Worm (Caenorhabditis elegans) whole organism, young adult: Measurements from ENCODE around the gene R10D12.7.

ENCODE experiments used
- C06A6.2 ChIP-seq: fragments of 200-800 bp; sonication (Bioruptor generic); conservative IDR thresholded peaks from 2 replicates; pipeline ENCODE4 v1.3.6; 2022; ENCODE audit warnings: missing genetic modification characterization, missing compliant biosample characterization
- C17E4.6 ChIP-seq: fragments of 200-800 bp; sonication (Bioruptor generic); IDR thresholded peaks from 2 replicates; pipeline ENCODE4 v1.3.6; 2022; ENCODE audit warnings: missing genetic modification reagents, missing genetic modification characterization, missing compliant biosample characterization
- F22D6.2 ChIP-seq: sonication (generic microtip); optimal IDR thresholded peaks from 2 replicates; lab custom pipeline; 2016; ENCODE audit warnings: mild to moderate bottlenecking, missing genetic modification characterization, missing compliant biosample characterization
- K11D2.4 ChIP-seq: fragments of 200-800 bp; sonication (Bioruptor generic); IDR thresholded peaks from 2 replicates; pipeline ENCODE4 v1.3.6; 2022; ENCODE audit warnings: missing genetic modification reagents, missing genetic modification characterization, missing compliant biosample characterization
- T26A5.8 ChIP-seq: sonication (generic microtip); optimal IDR thresholded peaks from 2 replicates; lab custom pipeline; 2016; ENCODE audit warnings: missing genetic modification characterization, missing compliant biosample characterization
- Y56A3A.18 ChIP-seq: fragments of 200-800 bp; sonication (Bioruptor generic); IDR thresholded peaks from 2 replicates; pipeline ENCODE4 v1.3.6; 2022; ENCODE audit warnings: missing genetic modification reagents, missing genetic modification characterization, missing compliant biosample characterization
- Y79H2A.3 ChIP-seq: fragments of 200-800 bp; sonication (Bioruptor generic); conservative IDR thresholded peaks from 2 replicates; pipeline ENCODE4 v1.3.6; 2022; ENCODE audit warnings: missing genetic modification reagents, missing genetic modification characterization, missing compliant biosample characterization
- Y95B8A.8 ChIP-seq: fragments of 200-800 bp; sonication (Bioruptor generic); IDR thresholded peaks from 2 replicates; pipeline ENCODE4 v1.3.6; 2022; ENCODE audit warnings: missing genetic modification reagents, missing genetic modification characterization, missing compliant biosample characterization
- akir-1 ChIP-seq: fragments of 200-800 bp; sonication (Bioruptor generic); optimal IDR thresholded peaks from 2 replicates; lab custom pipeline; 2018; ENCODE audit warnings: mild to moderate bottlenecking, missing genetic modification characterization, moderate library complexity, missing compliant biosample characterization
- ama-1 ChIP-seq, 3 experiments: fragments of 150-350 bp in 1 of 3; sonication (generic microtip) in 2 of 3; optimal IDR thresholded peaks; 2 replicates each; lab custom pipeline; 2014 to 2018; ENCODE audit warnings: missing biosample characterization in 2 of 3, missing genetic modification characterization in 2 of 3, missing genetic modification reagents in 2 of 3
- bed-2 ChIP-seq: fragments of 200-800 bp; sonication (Bioruptor generic); IDR thresholded peaks from 2 replicates; pipeline ENCODE4 v1.3.6; 2022; ENCODE audit warnings: missing genetic modification reagents, missing genetic modification characterization, missing compliant biosample characterization
- ccch-3 ChIP-seq: fragments of 200-800 bp; sonication (Bioruptor generic); optimal IDR thresholded peaks from 2 replicates; lab custom pipeline; 2018; ENCODE audit warnings: mild to moderate bottlenecking, missing genetic modification characterization, missing compliant biosample characterization
- cebp-1 ChIP-seq, 2 experiments: fragments of 200-800 bp in 1 of 2; sonication (Bioruptor generic) in 1 of 2; sonication (generic microtip) in 1 of 2; IDR thresholded peaks in 1 of 2; optimal IDR thresholded peaks in 1 of 2; 2 replicates each; pipeline versions ENCODE4 v1.3.6 to Lab custom; 2017 to 2022; ENCODE audit warnings: missing compliant biosample characterization in 2 of 2, missing genetic modification characterization in 2 of 2, mild to moderate bottlenecking in 1 of 2, missing genetic modification reagents in 1 of 2, moderate library complexity in 1 of 2
- cebp-2 ChIP-seq: fragments of 200-800 bp; sonication (Bioruptor generic); IDR thresholded peaks from 2 replicates; pipeline ENCODE4 v1.3.6; 2022; ENCODE audit warnings: missing genetic modification characterization, missing compliant biosample characterization
- ceh-27 ChIP-seq: fragments of 200-800 bp; sonication (Bioruptor generic); optimal IDR thresholded peaks from 2 replicates; lab custom pipeline; 2018; ENCODE audit warnings: mild to moderate bottlenecking, missing genetic modification characterization, moderate library complexity, missing compliant biosample characterization
- ceh-40 ChIP-seq: fragments of 200-800 bp; sonication (Bioruptor generic); IDR thresholded peaks from 2 replicates; pipeline ENCODE4 v1.3.6; 2022; ENCODE audit warnings: missing genetic modification characterization, missing compliant biosample characterization
- ceh-79 ChIP-seq: sonication (generic microtip); optimal IDR thresholded peaks from 2 replicates; lab custom pipeline; 2017; ENCODE audit warnings: mild to moderate bottlenecking, missing genetic modification characterization, missing compliant biosample characterization
- ceh-91 ChIP-seq: fragments of 200-800 bp; sonication (Bioruptor generic); IDR thresholded peaks from 2 replicates; pipeline ENCODE4 v1.3.6; 2022; ENCODE audit warnings: missing genetic modification reagents, missing genetic modification characterization, missing compliant biosample characterization
- ets-4 ChIP-seq: fragments of 200-800 bp; sonication (Bioruptor generic); optimal IDR thresholded peaks from 2 replicates; lab custom pipeline; 2018; ENCODE audit warnings: mild to moderate bottlenecking, missing genetic modification characterization, missing compliant biosample characterization
- gei-17 ChIP-seq: fragments of 200-800 bp; sonication (Bioruptor generic); optimal IDR thresholded peaks from 2 replicates; lab custom pipeline; 2018; ENCODE audit warnings: mild to moderate bottlenecking, missing genetic modification characterization, missing compliant biosample characterization
- him-1 ChIP-seq: sonication (generic microtip); optimal IDR thresholded peaks from 2 replicates; lab custom pipeline; 2016; ENCODE audit warnings: missing genotype, missing genetic modification reagents, missing genetic modification characterization, missing compliant biosample characterization
- let-526 ChIP-seq: fragments of 200-800 bp; sonication (Bioruptor generic); IDR thresholded peaks from 2 replicates; pipeline ENCODE4 v1.3.6; 2022; ENCODE audit warnings: missing genetic modification reagents, missing genetic modification characterization, missing compliant biosample characterization
- let-607 ChIP-seq, 2 experiments: fragments of 200-800 bp in 1 of 2; sonication (Bioruptor generic) in 1 of 2; sonication (generic microtip) in 1 of 2; optimal IDR thresholded peaks; 2 replicates each; lab custom pipeline; 2016 to 2018; ENCODE audit warnings: mild to moderate bottlenecking in 2 of 2, missing compliant biosample characterization in 2 of 2, missing genetic modification characterization in 2 of 2, moderate library complexity in 2 of 2, missing genotype in 1 of 2
- lsy-27 ChIP-seq: sonication (generic microtip); optimal IDR thresholded peaks from 2 replicates; lab custom pipeline; 2017; ENCODE audit warnings: missing genetic modification characterization, mild to moderate bottlenecking, missing compliant biosample characterization, antibody characterized with exemption, missing genotype, borderline replicate concordance; ENCODE audit not compliant: insufficient read depth
- madf-3 ChIP-seq: fragments of 200-800 bp; sonication (Bioruptor generic); IDR thresholded peaks from 2 replicates; pipeline ENCODE4 v1.3.6; 2022; ENCODE audit warnings: missing genetic modification reagents, missing genetic modification characterization, missing compliant biosample characterization
- mel-28 ChIP-seq: sonication (generic microtip); optimal IDR thresholded peaks from 2 replicates; lab custom pipeline; 2016; ENCODE audit warnings: borderline replicate concordance, mild to moderate bottlenecking, missing genetic modification characterization, missing compliant biosample characterization
- mes-4 ChIP-seq: sonication (generic microtip); optimal IDR thresholded peaks from 2 replicates; lab custom pipeline; 2016; ENCODE audit warnings: missing genotype, missing genetic modification characterization, missing compliant biosample characterization
- mxl-1 ChIP-seq: sonication (generic microtip); optimal IDR thresholded peaks from 2 replicates; lab custom pipeline; 2016; ENCODE audit warnings: missing genetic modification characterization, missing compliant biosample characterization
- nfya-2 ChIP-seq: fragments of 200-800 bp; sonication (Bioruptor generic); IDR thresholded peaks from 2 replicates; pipeline ENCODE4 v1.3.6; 2022; ENCODE audit warnings: missing genetic modification reagents, missing genetic modification characterization, missing compliant biosample characterization
- nhr-120 ChIP-seq: fragments of 200-800 bp; sonication (Bioruptor generic); IDR thresholded peaks from 2 replicates; pipeline ENCODE4 v1.3.6; 2022; ENCODE audit warnings: missing genetic modification characterization, missing compliant biosample characterization
- pbrm-1 ChIP-seq: fragments of 200-800 bp; sonication (Bioruptor generic); IDR thresholded peaks from 2 replicates; pipeline ENCODE4 v1.3.6; 2022; ENCODE audit warnings: missing genetic modification reagents, missing genetic modification characterization, missing compliant biosample characterization
- rcor-1 ChIP-seq: fragments of 200-800 bp; sonication (Bioruptor generic); IDR thresholded peaks from 2 replicates; pipeline ENCODE4 v1.3.6; 2022; ENCODE audit warnings: missing genetic modification reagents, missing genetic modification characterization, missing compliant biosample characterization
- repo-1 ChIP-seq: sonication (generic microtip); optimal IDR thresholded peaks from 2 replicates; lab custom pipeline; 2017; ENCODE audit warnings: mild to moderate bottlenecking, missing genetic modification characterization, missing compliant biosample characterization
- snpc-3.4 ChIP-seq: sonication (generic microtip); optimal IDR thresholded peaks from 2 replicates; lab custom pipeline; 2017; ENCODE audit warnings: missing genetic modification characterization, mild to moderate bottlenecking, missing compliant biosample characterization, antibody characterized with exemption, moderate library complexity, missing genotype, missing genetic modification reagents
- tlf-1 ChIP-seq: fragments of 200-800 bp; sonication (Bioruptor generic); optimal IDR thresholded peaks from 2 replicates; lab custom pipeline; 2018; ENCODE audit warnings: mild to moderate bottlenecking, missing genetic modification characterization, missing compliant biosample characterization
- xnd-1 ChIP-seq: sonication (generic microtip); optimal IDR thresholded peaks from 2 replicates; lab custom pipeline; 2016; ENCODE audit warnings: missing genotype, missing genetic modification reagents, missing genetic modification characterization, missing compliant biosample characterization
- ztf-18 ChIP-seq: sonication (generic microtip); optimal IDR thresholded peaks from 2 replicates; lab custom pipeline; 2016; ENCODE audit warnings: missing genotype, mild to moderate bottlenecking, missing genetic modification characterization, missing compliant biosample characterization

Gene R10D12.7

ce11 chrV:13929503-13929902, 20.3 kb upstream of the R10D12.7 start, which contains the start of gene srxa-13:
Gene srxa-13, plus strand, starts transcription at chrV:13929803.
- no peak for TF ChIP-seq nhr-120
- no peak for TF ChIP-seq Y56A3A.18 (GFP tag; lab: Robert Waterston, UW)
- TF ChIP-seq C17E4.6 (GFP tag; lab: Robert Waterston, UW): no peak
- no peak for TF ChIP-seq tlf-1 (GFP tag; lab: Kevin White, UChicago)
- TF ChIP-seq ccch-3: no peak
- no peak for TF ChIP-seq ama-1 (optimal IDR thresholded peaks at IDR 0.05; lab: Kevin White, UChicago)
- TF ChIP-seq ama-1 (GFP tag; optimal IDR thresholded peaks at IDR 0.05; lab: Kevin White, UChicago): no peak
- no peak for TF ChIP-seq let-607 (tag; optimal IDR thresholded peaks at IDR 0.05; lab: Kevin White, UChicago)
- no peak for TF ChIP-seq nfya-2
- no peak for TF ChIP-seq him-1
- no peak for TF ChIP-seq mxl-1 (tag; lab: Kevin White, UChicago)
- no peak for TF ChIP-seq Y79H2A.3 (GFP tag; lab: Robert Waterston, UW)
- TF ChIP-seq ceh-79: no peak
- TF ChIP-seq C06A6.2: no peak
- no peak for TF ChIP-seq gei-17 (GFP tag; lab: Kevin White, UChicago)
- no peak for TF ChIP-seq T26A5.8 (tag; lab: Kevin White, UChicago)
- TF ChIP-seq F22D6.2 (tag; lab: Kevin White, UChicago): no peak
- no peak for TF ChIP-seq mes-4 (tag; lab: Kevin White, UChicago)

- TF ChIP-seq ceh-27 (GFP tag; lab: Kevin White, UChicago) (no peak), pbrm-1 (GFP tag; lab: Robert Waterston, UW) (no peak), xnd-1 (tag; lab: Kevin White, UChicago) (no peak), snpc-3.4 (tag; lab: Kevin White, UChicago) (no peak), mel-28 (tag; lab: Kevin White, UChicago) (no peak)
- TF ChIP-seq, all 124 proteins: peak for 0
Observed at ce11 chrV:13931225-13931624, 18.6 kb upstream of the R10D12.7 start, which contains the start of gene C06B3.16. Gene C06B3.16, plus strand, starts transcription at chrV:13931525.

- TF ChIP-seq xnd-1 (tag; lab: Kevin White, UChicago) (no peak), ceh-40 (no peak), ztf-18 (tag; lab: Kevin White, UChicago) (no peak), rcor-1 (no peak), ama-1 (optimal IDR thresholded peaks at IDR 0.05; lab: Kevin White, UChicago) (no peak), ama-1 (GFP tag; optimal IDR thresholded peaks at IDR 0.05; lab: Kevin White, UChicago) (no peak), lsy-27 (no peak), ets-4 (GFP tag; lab: Kevin White, UChicago) (no peak), C17E4.6 (GFP tag; lab: Robert Waterston, UW) (no peak), bed-2 (GFP tag; lab: Robert Waterston, UW) (no peak), K11D2.4 (GFP tag; lab: Robert Waterston, UW) (no peak), repo-1 (tag; lab: Kevin White, UChicago) (no peak), Y95B8A.8 (GFP tag; lab: Robert Waterston, UW) (no peak), madf-3 (no peak), F22D6.2 (tag; lab: Kevin White, UChicago) (no peak), snpc-3.4 (tag; lab: Kevin White, UChicago) (no peak), let-526 (GFP tag; lab: Robert Waterston, UW) (no peak), akir-1 (GFP tag; lab: Kevin White, UChicago) (no peak)
Observed at ce11 chrV:13931952-13932351, 17.9 kb upstream of the R10D12.7 start.

ce11 chrV:13934545-13934944, 15.3 kb upstream of the R10D12.7 start, which contains the start of gene R10D12.1:
Gene R10D12.1, minus strand, starts transcription at chrV:13934645.
- TF ChIP-seq C06A6.2 (no peak), cebp-2 (GFP tag; lab: Robert Waterston, UW) (no peak), ceh-91 (GFP tag; lab: Robert Waterston, UW) (no peak), cebp-1 (GFP tag; IDR thresholded peaks at IDR 0.05; lab: Robert Waterston, UW) (no peak), cebp-1 (tag; optimal IDR thresholded peaks at IDR 0.05; lab: Kevin White, UChicago) (no peak)
